Worm (Caenorhabditis elegans): ENCODE data around the gene srbc-8.

srbc-8 gene

ce11 chrV:7465509-7465908, 19.4 kb downstream of the srbc-8 start, which contains the start of gene F25E5.1:
Gene F25E5.1 (plus strand): TSS chrV:7465884.
- TF ChIP-seq nhr-23 (tag; optimal IDR thresholded peaks at IDR 0.05) (no peak), ceh-16 (tag; optimal IDR thresholded peaks at IDR 0.05) (no peak), mdl-1 (tag; optimal IDR thresholded peaks at IDR 0.05) (peak in 1 of 2 experiments; percentile 57), crh-2 (tag; optimal IDR thresholded peaks at IDR 0.05) (peak; percentile 75), zag-1 (tag; optimal IDR thresholded peaks at IDR 0.05) (peak; percentile 13), alr-1 (tag; optimal IDR thresholded peaks at IDR 0.05) (no peak), gmeb-1 (tag; optimal IDR thresholded peaks at IDR 0.05) (peak; percentile 56), aly-2 (tag; optimal IDR thresholded peaks at IDR 0.05) (no peak), lsy-2 (tag; optimal IDR thresholded peaks at IDR 0.05) (peak in 1 of 2 experiments; percentile 2), F13H6.1 (tag; optimal IDR thresholded peaks at IDR 0.05) (peak; percentile 78), C34F6.9 (tag; optimal IDR thresholded peaks at IDR 0.05) (peak; percentile 87), ama-1 (optimal IDR thresholded peaks at IDR 0.05) (no peak), lin-11 (tag; optimal IDR thresholded peaks at IDR 0.05) (peak; percentile 36), unc-55 (GFP tag; optimal IDR thresholded peaks at IDR 0.05) (no peak), nhr-6 (tag; optimal IDR thresholded peaks at IDR 0.05) (no peak), R02D3.7 (tag; optimal IDR thresholded peaks at IDR 0.05) (no peak), lin-13 (GFP tag; optimal IDR thresholded peaks at IDR 0.05) (peak; percentile 53), fos-1 (tag; optimal IDR thresholded peaks at IDR 0.05) (peak; percentile 55), peb-1 (tag; optimal IDR thresholded peaks at IDR 0.05) (no peak), ztf-4 (tag; optimal IDR thresholded peaks at IDR 0.05) (no peak), ztf-11 (tag; optimal IDR thresholded peaks at IDR 0.05) (no peak), nhr-77 (tag; optimal IDR thresholded peaks at IDR 0.05) (no peak), nhr-237 (tag; optimal IDR thresholded peaks at IDR 0.05) (no peak), ztf-1 (GFP tag; conservative IDR thresholded peaks at IDR 0.05) (no peak), snpc-4 (tag; optimal IDR thresholded peaks at IDR 0.05) (no peak), unc-62 (GFP tag; optimal IDR thresholded peaks at IDR 0.05) (no peak), mab-5 (tag; optimal IDR thresholded peaks at IDR 0.05) (peak; percentile 56), dmd-4 (tag; optimal IDR thresholded peaks at IDR 0.05) (no peak), elt-1 (tag; optimal IDR thresholded peaks at IDR 0.05) (no peak), lin-39 (tag; optimal IDR thresholded peaks at IDR 0.05) (no peak), nhr-25 (tag; optimal IDR thresholded peaks at IDR 0.05) (no peak), nhr-12 (tag; optimal IDR thresholded peaks at IDR 0.05) (no peak)

DNA sequence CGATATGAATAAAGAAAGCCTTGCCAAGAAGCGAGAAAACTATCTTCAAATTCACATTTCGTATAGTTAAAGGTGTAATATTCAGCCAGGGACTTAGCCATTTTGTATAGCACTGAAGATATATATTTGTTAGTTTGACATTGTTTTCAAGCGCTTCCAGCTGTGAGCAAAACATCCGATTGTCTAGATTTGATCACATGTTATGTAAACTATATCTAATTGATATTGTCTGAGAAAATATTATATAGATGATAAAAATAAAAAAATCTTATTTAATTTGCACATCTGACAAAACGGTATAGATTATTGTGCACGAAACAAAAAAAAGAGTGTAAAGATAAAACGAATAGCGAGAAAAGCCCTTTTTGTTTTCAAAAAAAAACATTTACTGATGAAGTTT, 20.2 kb downstream of the srbc-8 start, which contains the start of gene srh-89:
srh-89 (minus strand) TSS at position 101 of the 400 bp plus-strand sequence.
- no peak for TF ChIP-seq ztf-4 (tag; optimal IDR thresholded peaks at IDR 0.05)
- no peak for TF ChIP-seq nhr-10 (tag; optimal IDR thresholded peaks at IDR 0.05)
- TF ChIP-seq F13H6.1 (tag; optimal IDR thresholded peaks at IDR 0.05), result no peak
- no peak for TF ChIP-seq crh-2 (tag; optimal IDR thresholded peaks at IDR 0.05)
- TF ChIP-seq alr-1 (tag; optimal IDR thresholded peaks at IDR 0.05), result no peak
- TF ChIP-seq unc-55 (GFP tag; optimal IDR thresholded peaks at IDR 0.05), result no peak
- TF ChIP-seq nhr-129 (tag; optimal IDR thresholded peaks at IDR 0.05), result no peak
- no peak for TF ChIP-seq C34F6.9 (tag; optimal IDR thresholded peaks at IDR 0.05)
- TF ChIP-seq gmeb-1 (tag; optimal IDR thresholded peaks at IDR 0.05), result no peak
- TF ChIP-seq sem-4 (tag; optimal IDR thresholded peaks at IDR 0.05), result no peak
- TF ChIP-seq dmd-4 (tag; optimal IDR thresholded peaks at IDR 0.05), result no peak
- TF ChIP-seq nhr-23 (tag; optimal IDR thresholded peaks at IDR 0.05), result no peak
- no peak for TF ChIP-seq ceh-16 (tag; optimal IDR thresholded peaks at IDR 0.05)
- TF ChIP-seq lin-11 (tag; optimal IDR thresholded peaks at IDR 0.05), result no peak
- TF ChIP-seq mab-5 (tag; optimal IDR thresholded peaks at IDR 0.05), result no peak

- TF ChIP-seq R02D3.7 (tag; optimal IDR thresholded peaks at IDR 0.05) (no peak), lin-39 (tag; optimal IDR thresholded peaks at IDR 0.05) (no peak), F13H6.1 (tag; optimal IDR thresholded peaks at IDR 0.05) (no peak), aly-2 (tag; optimal IDR thresholded peaks at IDR 0.05) (no peak), ama-1 (optimal IDR thresholded peaks at IDR 0.05) (no peak), nhr-237 (tag; optimal IDR thresholded peaks at IDR 0.05) (no peak), ceh-82 (tag; optimal IDR thresholded peaks at IDR 0.05) (no peak), ztf-4 (tag; optimal IDR thresholded peaks at IDR 0.05) (no peak), nhr-23 (tag; optimal IDR thresholded peaks at IDR 0.05) (no peak), fos-1 (tag; optimal IDR thresholded peaks at IDR 0.05) (no peak), zag-1 (tag; optimal IDR thresholded peaks at IDR 0.05) (no peak), nhr-6 (tag; optimal IDR thresholded peaks at IDR 0.05) (no peak)
Observed at ce11 chrV:7460898-7461297, 24.0 kb downstream of the srbc-8 start, which contains the start of gene srh-92. Gene srh-92 (minus strand): TSS chrV:7460998.

- TF ChIP-seq ztf-4 (tag; optimal IDR thresholded peaks at IDR 0.05) (no peak), snpc-4 (tag; optimal IDR thresholded peaks at IDR 0.05) (no peak), ZK546.5 (tag; optimal IDR thresholded peaks at IDR 0.05) (no peak), nhr-129 (tag; optimal IDR thresholded peaks at IDR 0.05) (no peak), peb-1 (tag; optimal IDR thresholded peaks at IDR 0.05) (no peak), unc-55 (GFP tag; optimal IDR thresholded peaks at IDR 0.05) (no peak), ceh-16 (tag; optimal IDR thresholded peaks at IDR 0.05) (no peak), C34F6.9 (tag; optimal IDR thresholded peaks at IDR 0.05) (no peak), nhr-77 (tag; optimal IDR thresholded peaks at IDR 0.05) (no peak), mab-5 (tag; optimal IDR thresholded peaks at IDR 0.05) (no peak), nhr-21 (tag; optimal IDR thresholded peaks at IDR 0.05) (no peak)
Observed at ce11 chrV:7455008-7455407, 29.9 kb downstream of the srbc-8 start, which contains the start of gene F25E5.2. Gene F25E5.2 (plus strand): TSS chrV:7455308.
